Worm (Caenorhabditis elegans): Measurements from ENCODE around the gene B0238.15.

DNA sequence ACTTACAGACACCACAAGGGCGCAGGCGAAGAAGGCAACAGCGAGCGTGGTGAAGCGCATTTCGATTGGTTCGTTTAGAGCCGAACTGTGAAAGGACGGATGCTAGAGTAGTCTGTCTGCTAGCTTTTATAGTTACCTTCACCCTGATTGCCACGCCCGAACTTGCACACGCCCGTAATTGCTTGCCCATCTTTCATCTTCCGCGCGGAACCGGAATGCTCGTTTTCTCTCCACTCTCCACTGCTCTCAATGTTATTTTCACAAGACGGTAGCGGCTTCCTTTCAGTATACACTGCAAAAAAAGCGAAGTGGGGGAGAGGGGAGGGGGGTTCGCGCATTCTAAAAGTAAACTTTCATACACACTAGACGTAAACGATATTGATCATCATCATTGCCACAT, 45.5 kb upstream of the B0238.15 start, which contains the start of gene abu-8:
- no peak for TF ChIP-seq fkh-10 (GFP tag; optimal IDR thresholded peaks at IDR 0.05)
- TF ChIP-seq ztf-11 (tag; optimal IDR thresholded peaks at IDR 0.05) = no peak
- no peak for TF ChIP-seq nhr-76 (tag; optimal IDR thresholded peaks at IDR 0.05)
- no peak for TF ChIP-seq pqm-1 (tag; optimal IDR thresholded peaks at IDR 0.05)
- TF ChIP-seq jun-1 (tag; optimal IDR thresholded peaks at IDR 0.05) = no peak
- TF ChIP-seq nhr-28 (tag; optimal IDR thresholded peaks at IDR 0.05) = no peak

All from whole organism, L3 larva.